Fruit fly (Drosophila melanogaster): Measurements from ENCODE around the gene Irc.

The Irc gene

DNA sequence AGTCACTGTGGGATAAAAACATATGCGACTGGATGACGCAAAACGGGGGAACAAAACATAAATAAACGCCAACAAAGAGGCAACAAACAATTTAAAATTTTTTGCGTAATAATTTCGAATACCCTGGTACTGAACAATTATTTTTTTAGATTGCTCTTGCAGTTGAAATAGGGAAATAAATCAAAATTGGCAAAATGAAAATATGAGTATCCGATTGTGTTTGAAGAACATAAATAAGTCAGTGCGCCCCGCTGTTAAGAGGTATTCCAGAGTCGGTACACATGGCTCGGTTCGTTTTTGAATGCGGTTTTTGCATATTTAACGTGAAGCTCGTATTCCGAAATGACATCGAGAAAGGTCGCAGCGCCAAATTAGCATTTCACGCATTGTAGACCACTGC lies 17.1 kb upstream of the Irc start (continued):
- TF ChIP-seq ss (GFP tag; optimal IDR thresholded peaks at IDR 0.05) = no peak
- TF ChIP-seq Ets21C (GFP tag; optimal IDR thresholded peaks at IDR 0.05) = peak; percentile 56
- TF ChIP-seq vri (GFP tag; optimal IDR thresholded peaks at IDR 0.05) = no peak
- peak; percentile 1 for TF ChIP-seq Hr4 (GFP tag; optimal IDR thresholded peaks at IDR 0.05)
- TF ChIP-seq CG31627 (GFP tag; optimal IDR thresholded peaks at IDR 0.05) = peak; percentile 81
- peak; percentile 8 for TF ChIP-seq pdm3 (GFP tag; optimal IDR thresholded peaks at IDR 0.05)
- peak; percentile 67 for TF ChIP-seq Sox102F (GFP tag; optimal IDR thresholded peaks at IDR 0.05)
- peak; percentile 43 for TF ChIP-seq Met (GFP tag; optimal IDR thresholded peaks at IDR 0.05)
- peak; percentile 32 for TF ChIP-seq Sox15 (GFP tag; optimal IDR thresholded peaks at IDR 0.05)
- peak; percentile 20 for TF ChIP-seq Blimp-1 (GFP tag; optimal IDR thresholded peaks at IDR 0.05)
- no peak for TF ChIP-seq Eip93F (GFP tag; optimal IDR thresholded peaks at IDR 0.05)
- TF ChIP-seq CG3919 (GFP tag; optimal IDR thresholded peaks at IDR 0.05) = peak; percentile 12
- TF ChIP-seq fkh (GFP tag; optimal IDR thresholded peaks at IDR 0.05) = no peak
- TF ChIP-seq CG6276 (GFP tag; optimal IDR thresholded peaks at IDR 0.05) = no peak
- TF ChIP-seq Eip75B (GFP tag; optimal IDR thresholded peaks at IDR 0.05) = peak; percentile 10
- no peak for TF ChIP-seq CG1621 (tag; optimal IDR thresholded peaks at IDR 0.05)
- peak; percentile 41 for TF ChIP-seq CG6792 (GFP tag; optimal IDR thresholded peaks at IDR 0.05)
- no peak for TF ChIP-seq net (GFP tag; optimal IDR thresholded peaks at IDR 0.05)
- no peak for TF ChIP-seq Hr38 (GFP tag; optimal IDR thresholded peaks at IDR 0.05)
- TF ChIP-seq esn (GFP tag; optimal IDR thresholded peaks at IDR 0.05) = peak; percentile 75
- no peak for TF ChIP-seq CG4318 (GFP tag; optimal IDR thresholded peaks at IDR 0.05)
- TF ChIP-seq CG9139 (GFP tag; optimal IDR thresholded peaks at IDR 0.05) = no peak
- TF ChIP-seq Lpt (GFP tag; optimal IDR thresholded peaks at IDR 0.05) = no peak
- TF ChIP-seq CG11762 (GFP tag; optimal IDR thresholded peaks at IDR 0.05; ENCODE audit: insufficient read depth) = no peak
- TF ChIP-seq Ets96B (tag; optimal IDR thresholded peaks at IDR 0.05) = no peak

DNA sequence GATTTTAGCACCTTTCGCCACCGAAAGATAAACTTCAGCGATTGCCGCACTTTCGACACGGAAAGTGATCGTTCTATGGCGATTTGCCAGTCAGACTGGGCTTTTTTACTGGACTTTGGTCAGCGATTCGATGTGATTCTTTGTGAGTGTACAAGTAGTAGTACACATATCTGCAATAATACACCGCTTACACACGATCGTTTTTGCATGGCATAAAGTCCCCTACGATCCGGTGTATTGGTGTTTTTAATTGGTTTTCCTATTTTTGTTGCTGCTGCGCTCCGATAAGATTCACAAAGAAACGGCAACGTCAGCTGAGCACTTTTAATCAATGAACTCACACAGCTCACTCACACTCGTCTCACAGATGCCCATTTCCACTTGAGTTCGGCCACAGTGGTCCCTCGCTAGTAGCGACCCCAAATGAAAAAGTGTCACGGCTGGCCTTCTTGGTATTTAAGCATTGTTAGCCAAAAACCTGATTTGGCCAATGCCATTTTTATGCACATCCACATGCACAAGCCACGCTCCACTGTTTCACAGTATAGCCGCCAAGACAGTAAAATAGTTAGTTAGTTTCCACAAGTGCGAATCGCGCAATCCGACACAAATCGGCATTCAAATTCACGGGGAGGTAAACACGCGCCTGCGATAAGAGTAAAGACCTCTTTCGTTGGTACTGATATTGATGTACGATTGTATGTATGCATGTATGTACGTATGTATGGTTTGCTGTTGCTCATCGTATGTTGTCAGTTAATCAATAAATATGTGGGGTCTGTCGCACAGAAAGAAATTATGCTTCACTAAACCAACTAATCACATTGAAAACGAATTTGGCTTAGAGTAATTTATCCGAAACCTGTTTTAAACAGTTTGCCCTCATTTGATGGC lies 16.2 kb upstream of the Irc start:
- TF ChIP-seq ss (GFP tag; optimal IDR thresholded peaks at IDR 0.05) = peak; percentile 72 to 85
- peak; percentile 96 for TF ChIP-seq CG6163 (GFP tag; IDR thresholded peaks at IDR 0.05)
- peak; percentile 95 for TF ChIP-seq Gug (GFP tag; IDR thresholded peaks at IDR 0.05)
- peak; percentile 90 for TF ChIP-seq OdsH (GFP tag; optimal IDR thresholded peaks at IDR 0.05)
- peak; percentile 83 for TF ChIP-seq CG16779 (tag; optimal IDR thresholded peaks at IDR 0.05)
- TF ChIP-seq Sox14 (GFP tag; optimal IDR thresholded peaks at IDR 0.05) = peak; percentile 93
- peak; percentile 87 for TF ChIP-seq Lpt (GFP tag; optimal IDR thresholded peaks at IDR 0.05)
- peak; percentile 92 for TF ChIP-seq CG7368 (GFP tag; optimal IDR thresholded peaks at IDR 0.05)
- peak; percentile 83 for TF ChIP-seq CG3032 (tag; optimal IDR thresholded peaks at IDR 0.05)
- peak; percentile 91 for TF ChIP-seq cyc (GFP tag; optimal IDR thresholded peaks at IDR 0.05)
- peak; percentile 74 for TF ChIP-seq Blimp-1 (GFP tag; optimal IDR thresholded peaks at IDR 0.05)
- TF ChIP-seq Smox (GFP tag; optimal IDR thresholded peaks at IDR 0.05) = peak; percentile 87
- TF ChIP-seq CG11762 (GFP tag; optimal IDR thresholded peaks at IDR 0.05; ENCODE audit: insufficient read depth) = peak; percentile 42
- TF ChIP-seq CG10631 (GFP tag; optimal IDR thresholded peaks at IDR 0.05) = peak; percentile 85
- peak; percentile 84 for TF ChIP-seq CG8632 (GFP tag; optimal IDR thresholded peaks at IDR 0.05)
- peak; percentile 88 for TF ChIP-seq topi (GFP tag; optimal IDR thresholded peaks at IDR 0.05)
- peak; percentile 92 for TF ChIP-seq Met (GFP tag; optimal IDR thresholded peaks at IDR 0.05)
- peak; percentile 88 for TF ChIP-seq achi (GFP tag; optimal IDR thresholded peaks at IDR 0.05)
- peak; percentile 81 for TF ChIP-seq CG8319 (GFP tag; optimal IDR thresholded peaks at IDR 0.05)
- TF ChIP-seq CG6854 (GFP tag; optimal IDR thresholded peaks at IDR 0.05) = peak; percentile 51
- TF ChIP-seq CG6792 (GFP tag; optimal IDR thresholded peaks at IDR 0.05) = peak; percentile 89
- peak; percentile 88 for TF ChIP-seq Sox15 (GFP tag; optimal IDR thresholded peaks at IDR 0.05)
- TF ChIP-seq CG6276 (GFP tag; optimal IDR thresholded peaks at IDR 0.05) = peak; percentile 75
- TF ChIP-seq fd85E (GFP tag; optimal IDR thresholded peaks at IDR 0.05) = peak; percentile 20
- TF ChIP-seq acj6 (GFP tag; optimal IDR thresholded peaks at IDR 0.05) = peak; percentile 90
- TF ChIP-seq Hr4 (GFP tag; optimal IDR thresholded peaks at IDR 0.05) = peak; percentile 95
- TF ChIP-seq Sox102F (GFP tag; optimal IDR thresholded peaks at IDR 0.05) = peak; percentile 88
- TF ChIP-seq Hr38 (GFP tag; optimal IDR thresholded peaks at IDR 0.05) = peak; percentile 82
- TF ChIP-seq CG6808 (GFP tag; optimal IDR thresholded peaks at IDR 0.05) = peak; percentile 77
- TF ChIP-seq CG34406 (GFP tag; optimal IDR thresholded peaks at IDR 0.05) = peak; percentile 83
- TF ChIP-seq eg (GFP tag; IDR thresholded peaks at IDR 0.05) = peak; percentile 98
- peak; percentile 93 for TF ChIP-seq CG31627 (GFP tag; optimal IDR thresholded peaks at IDR 0.05)
- TF ChIP-seq fkh (GFP tag; optimal IDR thresholded peaks at IDR 0.05) = peak; percentile 91
- peak; percentile 73 to 80 for TF ChIP-seq salr (GFP tag; optimal IDR thresholded peaks at IDR 0.05)
